Fruit fly (Drosophila melanogaster): ENCODE data around the gene CG7394.

DNA sequence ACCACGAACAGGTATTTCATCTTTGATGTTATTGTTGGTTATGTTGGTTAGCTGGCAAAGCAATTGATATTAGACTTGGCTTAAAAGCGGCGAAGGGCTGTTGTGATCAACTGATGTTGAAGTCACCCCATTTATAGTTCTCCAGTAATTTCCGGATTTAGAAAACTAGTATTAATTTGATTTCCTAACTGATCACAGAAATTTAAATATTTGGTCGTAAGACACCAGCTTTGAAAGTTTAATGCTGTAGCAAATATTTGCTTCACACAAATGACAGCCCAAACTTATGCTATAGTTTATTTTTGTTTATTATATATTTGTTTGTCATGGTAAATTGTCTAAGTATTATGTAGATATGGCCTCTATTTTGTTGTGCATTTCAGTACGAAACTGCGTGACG, 20.3 kb downstream of the CG7394 start, which contains the start of gene CG33269:
- no peak for TF ChIP-seq fd96Ca (GFP tag; IDR thresholded peaks at IDR 0.05)
- no peak for TF ChIP-seq EcR (GFP tag; optimal IDR thresholded peaks at IDR 0.05)
- no peak for TF ChIP-seq rn (GFP tag; IDR thresholded peaks at IDR 0.05)
- no peak for TF ChIP-seq CG8301 (tag; optimal IDR thresholded peaks at IDR 0.05)
- TF ChIP-seq CG4496 (GFP tag; IDR thresholded peaks at IDR 0.05) = no peak
- TF ChIP-seq Snoo (tag; optimal IDR thresholded peaks at IDR 0.05) = no peak
- no peak for TF ChIP-seq Pif1A (GFP tag; optimal IDR thresholded peaks at IDR 0.05)
- no peak for TF ChIP-seq CG9948 (tag; optimal IDR thresholded peaks at IDR 0.05)
- no peak for TF ChIP-seq CG10348 (GFP tag; IDR thresholded peaks at IDR 0.05)
- no peak for TF ChIP-seq CG14655 (GFP tag; optimal IDR thresholded peaks at IDR 0.05)
- no peak for TF ChIP-seq CG15710 (tag; optimal IDR thresholded peaks at IDR 0.05)
- TF ChIP-seq CG8159 (tag; optimal IDR thresholded peaks at IDR 0.05) = no peak
